Fruit fly (Drosophila melanogaster): Measurements from ENCODE around the gene Apc2.

Gene Apc2

dm6 chr3R:24206341-24207114 is 42.8 kb downstream of the Apc2 start (continued):
- TF ChIP-seq row (GFP tag; IDR thresholded peaks at IDR 0.05) (peak; percentile 56), ATbp (GFP tag; optimal IDR thresholded peaks at IDR 0.05) (peak; percentile 72), ind (GFP tag; optimal IDR thresholded peaks at IDR 0.05) (peak; percentile 15), fd96Cb (tag; optimal IDR thresholded peaks at IDR 0.05) (peak; percentile 62), knrl (GFP tag; IDR thresholded peaks at IDR 0.05; ENCODE audit: partially characterized antibody) (no peak), CG6272 (GFP tag; IDR thresholded peaks at IDR 0.05) (0 out of 2 replicates have a peak, but pooled peaks have one; percentile 26), Camta (GFP tag; optimal IDR thresholded peaks at IDR 0.05) (peak; percentile 1), CG43689 (GFP tag; IDR thresholded peaks at IDR 0.05) (no peak), CG4282 (GFP tag; optimal IDR thresholded peaks at IDR 0.05) (no peak), org-1 (GFP tag; optimal IDR thresholded peaks at IDR 0.05) (peak; percentile 5), jing (GFP tag; optimal IDR thresholded peaks at IDR 0.05) (peak; percentile 17), Sry-δ (GFP tag; optimal IDR thresholded peaks at IDR 0.05) (no peak), eve (GFP tag; optimal IDR thresholded peaks at IDR 0.05) (peak in 1 of 2 experiments; percentile 75), CG17802 (tag; optimal IDR thresholded peaks at IDR 0.05) (no peak), slp2 (GFP tag; optimal IDR thresholded peaks at IDR 0.05) (no peak), ase (GFP tag; IDR thresholded peaks at IDR 0.05) (peak; percentile 47; the same call in 1 of the 3 replicates), Hsf (GFP tag; optimal IDR thresholded peaks at IDR 0.05) (peak; percentile 49), z (GFP tag; IDR thresholded peaks at IDR 0.05) (no peak), ttk (GFP tag; IDR thresholded peaks at IDR 0.05) (peak; percentile 74), pb (GFP tag; optimal IDR thresholded peaks at IDR 0.05) (peak; percentile 0), mam (GFP tag; optimal IDR thresholded peaks at IDR 0.05) (peak; percentile 6), chif (GFP tag; optimal IDR thresholded peaks at IDR 0.05) (peak; percentile 12 to 39), az2 (GFP tag; optimal IDR thresholded peaks at IDR 0.05) (peak; percentile 46), vvl (GFP tag; IDR thresholded peaks at IDR 0.05) (peak; percentile 73), trh (GFP tag; optimal IDR thresholded peaks at IDR 0.05) (no peak), CG6689 (GFP tag; IDR thresholded peaks at IDR 0.05) (peak; percentile 52), CG8359 (GFP tag; optimal IDR thresholded peaks at IDR 0.05; ENCODE audit: borderline replicate concordance) (no peak), CG7839 (tag; optimal IDR thresholded peaks at IDR 0.05) (peak; percentile 66), H15 (GFP tag; IDR thresholded peaks at IDR 0.05) (peak; percentile 52; the same call in 1 of the 3 replicates), odd (GFP tag; optimal IDR thresholded peaks at IDR 0.05) (peak; percentile 12), Deaf1 (tag; optimal IDR thresholded peaks at IDR 0.05) (no peak), CG16863 (GFP tag; optimal IDR thresholded peaks at IDR 0.05) (peak; percentile 4), fd64A (GFP tag; optimal IDR thresholded peaks at IDR 0.05) (no peak), Optix (GFP tag; IDR thresholded peaks at IDR 0.05) (peak; percentile 62; the same call in 2 of the 3 replicates), Xbp1 (GFP tag; optimal IDR thresholded peaks at IDR 0.05) (peak; percentile 48), kni (GFP tag; optimal IDR thresholded peaks at IDR 0.05) (peak; percentile 32), Fer3 (tag; optimal IDR thresholded peaks at IDR 0.05) (peak; percentile 49), CG18476 (GFP tag; optimal IDR thresholded peaks at IDR 0.05) (no peak), Pdp1 (GFP tag; optimal IDR thresholded peaks at IDR 0.05) (peak; percentile 16 to 53), CG7556 (GFP tag; optimal IDR thresholded peaks at IDR 0.05) (peak; percentile 22), Hr51 (GFP tag; optimal IDR thresholded peaks at IDR 0.05) (peak in 1 of 2 experiments; percentile 78), CG10147 (GFP tag; optimal IDR thresholded peaks at IDR 0.05) (no peak), Sox100B (GFP tag; optimal IDR thresholded peaks at IDR 0.05) (peak; percentile 56), tup (GFP tag; optimal IDR thresholded peaks at IDR 0.05) (no peak), Oli (tag; optimal IDR thresholded peaks at IDR 0.05) (peak; percentile 62), CG5180 (GFP tag; optimal IDR thresholded peaks at IDR 0.05) (peak; percentile 31), CTCF (GFP tag; optimal IDR thresholded peaks at IDR 0.05) (no peak), pum (GFP tag; optimal IDR thresholded peaks at IDR 0.05) (no peak), CG12391 (tag; optimal IDR thresholded peaks at IDR 0.05) (peak; percentile 55)

All from whole organism, embryonic.